Worm (Caenorhabditis elegans): ENCODE measurements around the gene dmd-7.

The dmd-7 gene

DNA sequence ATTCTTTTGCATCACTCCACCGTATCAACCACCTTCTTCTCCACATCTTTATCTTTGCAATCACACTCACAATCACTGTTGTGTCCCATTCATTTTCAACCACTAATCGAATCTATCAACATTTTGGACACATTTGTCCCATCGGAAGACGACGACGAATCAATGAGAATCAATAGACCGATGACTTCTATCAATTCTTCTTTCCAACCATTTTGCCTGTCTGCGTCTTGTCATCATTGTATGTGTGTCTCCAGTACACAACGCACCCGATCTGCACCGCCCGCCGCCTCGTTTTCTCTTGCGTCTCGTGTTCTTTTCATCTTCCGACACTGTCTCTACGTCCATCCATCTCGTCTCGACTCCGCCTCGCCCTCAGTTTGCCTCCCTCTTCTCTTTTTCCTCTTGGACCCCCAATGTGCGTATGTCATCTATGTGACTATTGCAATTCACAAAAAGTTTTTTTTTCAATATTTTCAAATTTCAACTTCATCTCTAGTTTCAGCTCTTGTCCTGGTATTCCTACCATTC, at the start of gene dmd-7:
Gene dmd-7 (plus strand): TSS at position 478 of the 528 bp plus-strand sequence.
- peak; percentile 80 for TF ChIP-seq elt-3 (tag; optimal IDR thresholded peaks at IDR 0.05)
- TF ChIP-seq ces-1 (GFP tag; optimal IDR thresholded peaks at IDR 0.05) = peak; percentile 61
- no peak for TF ChIP-seq mls-2 (tag; optimal IDR thresholded peaks at IDR 0.05)
- TF ChIP-seq nhr-237 (tag; optimal IDR thresholded peaks at IDR 0.05) = peak; percentile 81
- TF ChIP-seq mep-1 (tag; optimal IDR thresholded peaks at IDR 0.05) = peak; percentile 23
- no peak for TF ChIP-seq ham-2 (GFP tag; optimal IDR thresholded peaks at IDR 0.05)
- no peak for TF ChIP-seq lin-13 (tag; optimal IDR thresholded peaks at IDR 0.05)
- TF ChIP-seq unc-120 (tag; optimal IDR thresholded peaks at IDR 0.05; ENCODE audit: poor library complexity, severe bottlenecking) = peak; percentile 24
- no peak for TF ChIP-seq drap-1 (GFP tag; optimal IDR thresholded peaks at IDR 0.05)
- TF ChIP-seq unc-39 (tag; optimal IDR thresholded peaks at IDR 0.05) = no peak
- TF ChIP-seq zip-8 (tag; optimal IDR thresholded peaks at IDR 0.05) = no peak
- TF ChIP-seq unc-62 (GFP tag; optimal IDR thresholded peaks at IDR 0.05) = peak; percentile 92
- peak; percentile 54 for TF ChIP-seq hlh-1 (tag; optimal IDR thresholded peaks at IDR 0.05)
- TF ChIP-seq ztf-11 (tag; optimal IDR thresholded peaks at IDR 0.05) = no peak
- peak; percentile 29 for TF ChIP-seq pha-4 (tag; optimal IDR thresholded peaks at IDR 0.05)
- TF ChIP-seq nhr-2 (tag; optimal IDR thresholded peaks at IDR 0.05) = peak; percentile 24
- TF ChIP-seq blmp-1 (tag; optimal IDR thresholded peaks at IDR 0.05) = no peak
- TF ChIP-seq nhr-28 (tag; optimal IDR thresholded peaks at IDR 0.05) = no peak
- TF ChIP-seq cnd-1 (tag; optimal IDR thresholded peaks at IDR 0.05) = no peak
- no peak for TF ChIP-seq flh-1 (GFP tag; optimal IDR thresholded peaks at IDR 0.05)
- TF ChIP-seq lin-32 (GFP tag; optimal IDR thresholded peaks at IDR 0.05) = no peak
- TF ChIP-seq ceh-43 (GFP tag; optimal IDR thresholded peaks at IDR 0.05) = no peak
- TF ChIP-seq nhr-76 (tag; optimal IDR thresholded peaks at IDR 0.05) = no peak
- no peak for TF ChIP-seq tbx-8 (GFP tag; optimal IDR thresholded peaks at IDR 0.05)
- no peak for TF ChIP-seq snpc-4 (tag; optimal IDR thresholded peaks at IDR 0.05)
- peak; percentile 39 for TF ChIP-seq lsy-2 (tag; optimal IDR thresholded peaks at IDR 0.05)
- TF ChIP-seq elt-1 (tag; optimal IDR thresholded peaks at IDR 0.05; ENCODE audit: borderline replicate concordance, insufficient read depth) = peak; percentile 49
- TF ChIP-seq sptf-1 (tag; optimal IDR thresholded peaks at IDR 0.05) = no peak

DNA sequence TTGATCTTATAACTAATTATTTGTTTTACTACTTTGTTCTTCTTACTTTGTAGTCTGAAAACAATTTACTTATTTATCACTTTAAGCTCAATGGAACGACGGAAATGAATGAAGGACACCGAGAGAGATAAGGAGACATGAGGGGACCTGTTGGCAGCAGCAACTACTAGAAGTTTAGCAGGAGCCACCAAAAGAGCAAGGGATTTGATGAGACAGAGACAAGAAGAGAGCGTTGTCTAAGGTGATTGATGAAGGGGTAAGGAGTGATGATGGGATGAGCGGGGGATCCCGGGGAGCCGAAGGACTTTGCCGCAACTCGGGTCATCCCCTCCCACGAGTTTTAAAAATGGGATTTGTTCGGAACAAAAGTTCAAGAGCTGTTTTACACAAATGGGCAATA, 44.2 kb upstream of the dmd-7 start, which contains the start of gene ttn-1:
Gene ttn-1 (minus strand): TSS at position 60 of the 400 bp plus-strand sequence.
- TF ChIP-seq nhr-28 (tag; optimal IDR thresholded peaks at IDR 0.05) (no peak), hlh-1 (tag; optimal IDR thresholded peaks at IDR 0.05) (peak; percentile 28), sptf-1 (tag; optimal IDR thresholded peaks at IDR 0.05) (no peak), lin-32 (GFP tag; optimal IDR thresholded peaks at IDR 0.05) (no peak), sem-2 (GFP tag; optimal IDR thresholded peaks at IDR 0.05) (no peak), unc-120 (tag; optimal IDR thresholded peaks at IDR 0.05; ENCODE audit: poor library complexity, severe bottlenecking) (peak; percentile 87)

DNA sequence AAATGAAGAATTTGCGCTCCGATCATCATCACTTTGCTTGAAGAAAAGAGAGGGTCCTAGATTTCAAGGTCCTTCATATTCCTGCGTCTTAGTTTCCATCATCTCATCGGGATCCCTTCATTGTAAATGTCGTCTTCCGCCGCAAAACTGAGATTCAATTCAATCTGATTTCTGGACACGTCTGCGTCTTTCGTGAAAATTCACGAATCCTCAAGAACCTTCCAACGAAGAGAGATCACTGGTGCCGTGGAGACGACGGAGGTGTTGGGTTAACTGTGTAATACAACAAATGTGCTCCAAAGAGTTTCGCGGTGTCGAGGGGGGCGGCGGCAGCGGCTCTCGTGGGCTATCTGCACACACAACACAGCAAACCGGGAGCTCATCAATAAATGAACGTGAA, 42.7 kb upstream of the dmd-7 start:
- TF ChIP-seq lsy-2 (tag; optimal IDR thresholded peaks at IDR 0.05) = no peak
- no peak for TF ChIP-seq sptf-1 (tag; optimal IDR thresholded peaks at IDR 0.05)
- TF ChIP-seq unc-120 (tag; optimal IDR thresholded peaks at IDR 0.05; ENCODE audit: poor library complexity, severe bottlenecking) = peak; percentile 84
- peak; percentile 88 for TF ChIP-seq unc-62 (GFP tag; optimal IDR thresholded peaks at IDR 0.05)
- TF ChIP-seq hlh-1 (tag; optimal IDR thresholded peaks at IDR 0.05) = peak; percentile 98
- no peak for TF ChIP-seq mep-1 (tag; optimal IDR thresholded peaks at IDR 0.05)

DNA sequence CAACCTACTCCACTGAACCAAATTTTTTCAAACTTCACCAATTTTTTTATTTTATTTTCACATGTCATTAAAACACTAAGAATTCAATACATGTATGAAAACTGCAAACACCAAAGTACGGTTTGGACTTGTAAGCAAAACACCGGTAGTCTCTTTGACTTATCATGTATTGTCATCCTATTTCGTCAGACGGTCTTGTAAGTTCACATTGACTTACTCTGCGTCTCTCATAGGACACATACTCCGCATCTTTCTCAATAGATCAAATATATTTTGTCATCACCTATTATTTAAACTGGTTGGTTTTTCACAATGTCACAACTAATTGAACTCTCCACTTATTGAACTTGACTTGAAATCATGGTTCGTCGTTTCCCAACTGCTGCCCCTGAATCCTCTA, 40.2 kb upstream of the dmd-7 start, which contains the start of gene W06H8.2:
Gene W06H8.2 (plus strand): TSS at position 258 of the 400 bp plus-strand sequence.
- TF ChIP-seq cnd-1 (tag; optimal IDR thresholded peaks at IDR 0.05) (no peak), nhr-2 (tag; optimal IDR thresholded peaks at IDR 0.05) (no peak), ces-1 (GFP tag; optimal IDR thresholded peaks at IDR 0.05) (no peak), nhr-12 (tag; optimal IDR thresholded peaks at IDR 0.05) (no peak), pha-4 (tag; optimal IDR thresholded peaks at IDR 0.05) (no peak), elt-1 (tag; optimal IDR thresholded peaks at IDR 0.05; ENCODE audit: borderline replicate concordance, insufficient read depth) (no peak), hlh-1 (tag; optimal IDR thresholded peaks at IDR 0.05) (no peak), unc-120 (tag; optimal IDR thresholded peaks at IDR 0.05; ENCODE audit: poor library complexity, severe bottlenecking) (no peak), blmp-1 (tag; optimal IDR thresholded peaks at IDR 0.05) (no peak), flh-1 (GFP tag; optimal IDR thresholded peaks at IDR 0.05) (no peak), drap-1 (GFP tag; optimal IDR thresholded peaks at IDR 0.05) (no peak), lin-13 (tag; optimal IDR thresholded peaks at IDR 0.05) (no peak), sptf-1 (tag; optimal IDR thresholded peaks at IDR 0.05) (no peak), mep-1 (tag; optimal IDR thresholded peaks at IDR 0.05) (no peak), mls-2 (tag; optimal IDR thresholded peaks at IDR 0.05) (no peak), ceh-83 (GFP tag; optimal IDR thresholded peaks at IDR 0.05) (no peak), zip-8 (tag; optimal IDR thresholded peaks at IDR 0.05) (no peak), snpc-4 (tag; optimal IDR thresholded peaks at IDR 0.05) (no peak), ham-2 (GFP tag; optimal IDR thresholded peaks at IDR 0.05) (no peak)
